Worm (Caenorhabditis elegans) whole organism, L1 larva: ENCODE measurements around the gene F26F4.5.

Experiments
- aha-1 ChIP-seq: fragments of 150-350 bp; optimal IDR thresholded peaks from 2 replicates; lab custom pipeline; 2014; ENCODE audit warnings: missing biosample characterization, missing genetic modification characterization
- fos-1 ChIP-seq: fragments of 150-350 bp; optimal IDR thresholded peaks from 2 replicates; lab custom pipeline; 2014; ENCODE audit warnings: missing biosample characterization, missing genetic modification characterization
- sptf-1 ChIP-seq: fragments of 150-350 bp; optimal IDR thresholded peaks from 2 replicates; lab custom pipeline; 2014; ENCODE audit warnings: missing biosample characterization, missing genetic modification characterization
- unc-62 ChIP-seq: fragments of 150-350 bp; optimal IDR thresholded peaks from 2 replicates; lab custom pipeline; 2014; ENCODE audit warnings: missing biosample characterization, missing genetic modification reagents, missing genetic modification characterization
- ztf-11 ChIP-seq, 2 experiments: sonication (generic microtip); optimal IDR thresholded peaks; 2 replicates each; lab custom pipeline; 2016 to 2017; ENCODE audit warnings: missing genetic modification characterization in 2 of 2, missing biosample characterization in 1 of 2, missing compliant biosample characterization in 1 of 2

- TF ChIP-seq ztf-11 (tag; optimal IDR thresholded peaks at IDR 0.05; lab: Kevin White, UChicago) = no peak
- TF ChIP-seq aha-1 (tag; lab: Kevin White, UChicago) = no peak
- no peak for TF ChIP-seq unc-62 (GFP tag; lab: Kevin White, UChicago)
- no peak for TF ChIP-seq fos-1 (tag; lab: Kevin White, UChicago)
- TF ChIP-seq sptf-1 (tag; lab: Kevin White, UChicago) = no peak
Observed at ce11 chrIII:4883429-4883828, 7.6 kb downstream of the F26F4.5 start, which contains the start of gene clec-5.
